Worm (Caenorhabditis elegans): Measurements from ENCODE around the gene sdz-18.

Gene sdz-18

ce11 chrII:1703363-1703762 lies 2.9 kb downstream of the sdz-18 start, which contains the start of gene fbxb-47:
Gene fbxb-47, minus strand, starts transcription at chrII:1703463.
- TF ChIP-seq tbx-8 (GFP tag; optimal IDR thresholded peaks at IDR 0.05): no peak
- TF ChIP-seq unc-62 (GFP tag; optimal IDR thresholded peaks at IDR 0.05): no peak
- no peak for TF ChIP-seq sem-2 (GFP tag; optimal IDR thresholded peaks at IDR 0.05)
- no peak for TF ChIP-seq unc-120 (tag; optimal IDR thresholded peaks at IDR 0.05; ENCODE audit: poor library complexity, severe bottlenecking)
- TF ChIP-seq mep-1 (tag; optimal IDR thresholded peaks at IDR 0.05): no peak
- TF ChIP-seq lsy-2 (tag; optimal IDR thresholded peaks at IDR 0.05): no peak
- no peak for TF ChIP-seq nhr-2 (tag; optimal IDR thresholded peaks at IDR 0.05)
- TF ChIP-seq nhr-237 (tag; optimal IDR thresholded peaks at IDR 0.05): no peak
- TF ChIP-seq drap-1 (GFP tag; optimal IDR thresholded peaks at IDR 0.05): no peak
- no peak for TF ChIP-seq hlh-1 (tag; optimal IDR thresholded peaks at IDR 0.05)

ce11 chrII:1695861-1696260 lies 10.4 kb downstream of the sdz-18 start, which contains the start of gene F58E1.13:
Gene F58E1.13, minus strand, starts transcription at chrII:1695872.
- no peak for TF ChIP-seq pha-4 (tag; optimal IDR thresholded peaks at IDR 0.05)
- TF ChIP-seq elt-1 (tag; optimal IDR thresholded peaks at IDR 0.05; ENCODE audit: borderline replicate concordance, insufficient read depth): no peak
- TF ChIP-seq tbx-8 (GFP tag; optimal IDR thresholded peaks at IDR 0.05): no peak
- TF ChIP-seq nhr-12 (tag; optimal IDR thresholded peaks at IDR 0.05): no peak
- no peak for TF ChIP-seq zip-8 (tag; optimal IDR thresholded peaks at IDR 0.05)
- no peak for TF ChIP-seq ceh-83 (GFP tag; optimal IDR thresholded peaks at IDR 0.05)
- TF ChIP-seq nhr-237 (tag; optimal IDR thresholded peaks at IDR 0.05): no peak
- no peak for TF ChIP-seq drap-1 (GFP tag; optimal IDR thresholded peaks at IDR 0.05)
- TF ChIP-seq lsy-2 (tag; optimal IDR thresholded peaks at IDR 0.05): no peak
- TF ChIP-seq ces-1 (GFP tag; optimal IDR thresholded peaks at IDR 0.05): no peak
- TF ChIP-seq flh-1 (GFP tag; optimal IDR thresholded peaks at IDR 0.05): no peak
- no peak for TF ChIP-seq bed-3 (GFP tag; optimal IDR thresholded peaks at IDR 0.05)
- TF ChIP-seq snpc-4 (tag; optimal IDR thresholded peaks at IDR 0.05): no peak
- TF ChIP-seq blmp-1 (tag; optimal IDR thresholded peaks at IDR 0.05): no peak
- no peak for TF ChIP-seq mab-5 (tag; optimal IDR thresholded peaks at IDR 0.05)
- no peak for TF ChIP-seq unc-120 (tag; optimal IDR thresholded peaks at IDR 0.05; ENCODE audit: poor library complexity, severe bottlenecking)
- no peak for TF ChIP-seq sptf-1 (tag; optimal IDR thresholded peaks at IDR 0.05)
- TF ChIP-seq ceh-43 (GFP tag; optimal IDR thresholded peaks at IDR 0.05): no peak
- no peak for TF ChIP-seq ztf-11 (tag; optimal IDR thresholded peaks at IDR 0.05)

- TF ChIP-seq lin-13 (tag; optimal IDR thresholded peaks at IDR 0.05) (no peak), unc-120 (tag; optimal IDR thresholded peaks at IDR 0.05; ENCODE audit: poor library complexity, severe bottlenecking) (no peak), ceh-39 (tag; optimal IDR thresholded peaks at IDR 0.05) (no peak), elt-1 (tag; optimal IDR thresholded peaks at IDR 0.05; ENCODE audit: borderline replicate concordance, insufficient read depth) (no peak), ceh-83 (GFP tag; optimal IDR thresholded peaks at IDR 0.05) (no peak), nhr-28 (tag; optimal IDR thresholded peaks at IDR 0.05) (no peak)
These were observed 11.8 kb downstream of the sdz-18 start, which contains the start of gene fbxc-26 for ce11 chrII:1694530-1694929. Gene fbxc-26, minus strand, starts transcription at chrII:1694630.

ce11 chrII:1692827-1693226 lies 13.5 kb downstream of the sdz-18 start, which contains the start of gene fbxc-21:
Gene fbxc-21, minus strand, starts transcription at chrII:1692927.
- no peak for TF ChIP-seq sptf-1 (tag; optimal IDR thresholded peaks at IDR 0.05)
- no peak for TF ChIP-seq hlh-1 (tag; optimal IDR thresholded peaks at IDR 0.05)
- no peak for TF ChIP-seq nhr-76 (tag; optimal IDR thresholded peaks at IDR 0.05)
- TF ChIP-seq mls-2 (tag; optimal IDR thresholded peaks at IDR 0.05): no peak
- no peak for TF ChIP-seq unc-120 (tag; optimal IDR thresholded peaks at IDR 0.05; ENCODE audit: poor library complexity, severe bottlenecking)
- no peak for TF ChIP-seq lsy-2 (tag; optimal IDR thresholded peaks at IDR 0.05)

- TF ChIP-seq mls-2 (tag; optimal IDR thresholded peaks at IDR 0.05): no peak
- TF ChIP-seq ham-2 (GFP tag; optimal IDR thresholded peaks at IDR 0.05): no peak
- no peak for TF ChIP-seq ces-1 (GFP tag; optimal IDR thresholded peaks at IDR 0.05)
- TF ChIP-seq flh-1 (GFP tag; optimal IDR thresholded peaks at IDR 0.05): no peak
- no peak for TF ChIP-seq unc-39 (tag; optimal IDR thresholded peaks at IDR 0.05)
- TF ChIP-seq lin-13 (tag; optimal IDR thresholded peaks at IDR 0.05): no peak
- no peak for TF ChIP-seq M03D4.4 (tag; optimal IDR thresholded peaks at IDR 0.05)
- no peak for TF ChIP-seq elt-3 (tag; optimal IDR thresholded peaks at IDR 0.05)
- no peak for TF ChIP-seq ceh-83 (GFP tag; optimal IDR thresholded peaks at IDR 0.05)
- no peak for TF ChIP-seq bed-3 (GFP tag; optimal IDR thresholded peaks at IDR 0.05)
- no peak for TF ChIP-seq lin-32 (GFP tag; optimal IDR thresholded peaks at IDR 0.05)
- no peak for TF ChIP-seq nhr-2 (tag; optimal IDR thresholded peaks at IDR 0.05)
- TF ChIP-seq tbx-8 (GFP tag; optimal IDR thresholded peaks at IDR 0.05): no peak
- no peak for TF ChIP-seq ceh-39 (tag; optimal IDR thresholded peaks at IDR 0.05)
- no peak for TF ChIP-seq blmp-1 (tag; optimal IDR thresholded peaks at IDR 0.05)
- TF ChIP-seq ztf-11 (tag; optimal IDR thresholded peaks at IDR 0.05): no peak
- TF ChIP-seq drap-1 (GFP tag; optimal IDR thresholded peaks at IDR 0.05): no peak
These were observed 15.3 kb downstream of the sdz-18 start, which contains the start of gene fbxc-22 for ce11 chrII:1691011-1691410. Gene fbxc-22, minus strand, starts transcription at chrII:1691111.
